Worm (Caenorhabditis elegans): ENCODE measurements around the gene tmem-218.

DNA sequence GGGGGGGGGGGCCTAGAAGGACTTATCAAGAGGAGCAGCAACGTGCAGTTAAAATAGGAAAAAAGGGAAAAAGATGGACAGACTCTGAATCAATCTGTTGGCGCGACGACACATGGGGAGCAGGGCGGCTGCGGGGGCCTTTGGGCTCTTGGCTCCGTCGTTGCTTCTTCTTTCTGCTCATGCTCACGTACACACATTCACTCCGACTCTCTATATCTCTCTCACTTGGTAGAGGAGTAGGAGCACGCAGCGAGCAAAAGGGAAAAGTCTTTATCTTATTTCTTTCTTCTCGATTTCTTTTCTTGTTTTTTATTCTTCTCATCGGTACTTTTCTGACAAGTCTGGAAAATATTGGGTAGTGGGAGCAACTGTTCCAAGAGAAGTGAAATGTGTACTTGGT lies 21.1 kb upstream of the tmem-218 start:
- no peak for TF ChIP-seq nhr-76 (tag; optimal IDR thresholded peaks at IDR 0.05)
- no peak for TF ChIP-seq unc-62 (GFP tag; optimal IDR thresholded peaks at IDR 0.05)
- TF ChIP-seq ceh-88 (GFP tag; IDR thresholded peaks at IDR 0.05) = no peak
- no peak for TF ChIP-seq ama-1 (optimal IDR thresholded peaks at IDR 0.05)
- TF ChIP-seq ztf-4 (tag; optimal IDR thresholded peaks at IDR 0.05) = no peak
- no peak for TF ChIP-seq nhr-77 (tag; optimal IDR thresholded peaks at IDR 0.05)
- no peak for TF ChIP-seq lin-13 (GFP tag; optimal IDR thresholded peaks at IDR 0.05)
- TF ChIP-seq mef-2 (tag; optimal IDR thresholded peaks at IDR 0.05) = no peak
- no peak for TF ChIP-seq unc-130 (tag; optimal IDR thresholded peaks at IDR 0.05)
- TF ChIP-seq elt-2 (tag; optimal IDR thresholded peaks at IDR 0.05) = no peak
- no peak for TF ChIP-seq nhr-12 (tag; optimal IDR thresholded peaks at IDR 0.05)
- TF ChIP-seq efl-1 (optimal IDR thresholded peaks at IDR 0.05) = no peak
- no peak for TF ChIP-seq efl-1 (GFP tag; optimal IDR thresholded peaks at IDR 0.05 in 1 of 2)

Measured in whole organism, L1 larva.